Fruit fly (Drosophila melanogaster) Kc167 (cell line): ENCODE data around the gene Aduk.

Experiments
- Myc ChIP-seq: fragments of >200 bp; optimal IDR thresholded peaks from 2 replicates; lab custom pipeline; 2017; ENCODE audit warnings: missing external identifiers
- Sin3A ChIP-seq: fragments of >200 bp; optimal IDR thresholded peaks from 2 replicates; lab custom pipeline; 2018; ENCODE audit warnings: missing external identifiers
- psq ChIP-seq: fragments of >200 bp; optimal IDR thresholded peaks from 2 replicates; lab custom pipeline; 2017; ENCODE audit warnings: missing external identifiers

- TF ChIP-seq Myc (lab: Kevin White, UChicago) (no peak), Sin3A (lab: Kevin White, UChicago) (no peak), psq (lab: Kevin White, UChicago) (no peak)
Measured at dm6 chr3R:9353276-9353652, 18.8 kb upstream of the Aduk start.
